Worm (Caenorhabditis elegans): ENCODE results near the gene fipr-5.

DNA sequence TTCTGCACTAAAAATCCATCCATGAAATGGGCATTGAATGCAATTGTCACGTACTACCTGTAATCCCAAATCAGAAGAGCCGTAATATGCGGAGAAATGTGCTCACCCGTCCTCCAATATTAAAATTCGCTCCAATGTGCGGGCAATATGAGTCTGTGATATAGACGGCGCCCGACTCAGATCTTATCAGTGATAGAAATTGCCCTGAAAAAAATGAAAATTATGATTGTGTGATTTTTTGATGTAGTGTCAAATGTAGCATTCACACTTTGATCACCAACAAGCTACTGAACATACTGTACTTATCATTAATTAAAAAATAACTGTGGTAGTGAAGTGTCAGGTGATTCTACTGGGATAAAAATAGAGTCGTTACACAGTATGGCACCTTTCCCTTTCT, 3.4 kb upstream of the fipr-5 start:
- TF ChIP-seq nhr-237 (tag; optimal IDR thresholded peaks at IDR 0.05) (no peak), ztf-11 (tag; optimal IDR thresholded peaks at IDR 0.05) (no peak), lin-13 (tag; optimal IDR thresholded peaks at IDR 0.05) (no peak), unc-39 (tag; optimal IDR thresholded peaks at IDR 0.05) (no peak), sptf-1 (tag; optimal IDR thresholded peaks at IDR 0.05) (no peak), lsy-2 (tag; optimal IDR thresholded peaks at IDR 0.05) (no peak)
